Worm (Caenorhabditis elegans) whole organism, L2 larva: ENCODE data around the gene itm-2.

Experiments
- C34F6.9 ChIP-seq: fragments of 150-350 bp; optimal IDR thresholded peaks from 2 replicates; lab custom pipeline; 2014; ENCODE audit warnings: missing biosample characterization, missing genetic modification characterization
- Y55F3AM.14 ChIP-seq: fragments of 200-800 bp; sonication (Bioruptor generic); optimal IDR thresholded peaks from 2 replicates; lab custom pipeline; 2018; ENCODE audit warnings: mild to moderate bottlenecking, missing genetic modification characterization, missing compliant biosample characterization
- ZK546.5 ChIP-seq: sonication (generic microtip); optimal IDR thresholded peaks from 2 replicates; lab custom pipeline; 2017; ENCODE audit warnings: missing biosample characterization, missing genetic modification characterization
- alr-1 ChIP-seq: fragments of 150-350 bp; optimal IDR thresholded peaks from 2 replicates; lab custom pipeline; 2014; ENCODE audit warnings: missing biosample characterization, missing genetic modification characterization
- aly-2 ChIP-seq: fragments of 150-350 bp; optimal IDR thresholded peaks from 2 replicates; lab custom pipeline; 2014; ENCODE audit warnings: missing biosample characterization, missing genetic modification characterization
- ama-1 ChIP-seq: fragments of 150-350 bp; optimal IDR thresholded peaks from 2 replicates; lab custom pipeline; 2018; ENCODE audit warnings: inconsistent platforms
- blmp-1 ChIP-seq: sonication (generic microtip); optimal IDR thresholded peaks from 2 replicates; lab custom pipeline; 2017; ENCODE audit warnings: missing genetic modification characterization, mild to moderate bottlenecking, missing compliant biosample characterization, antibody characterized with exemption, moderate library complexity; ENCODE audit not compliant: insufficient read depth
- crh-2 ChIP-seq: sonication (generic microtip); optimal IDR thresholded peaks from 2 replicates; lab custom pipeline; 2017; ENCODE audit warnings: missing biosample characterization, missing genetic modification characterization
- egl-27 ChIP-seq: sonication (generic microtip); optimal IDR thresholded peaks from 3 replicates; lab custom pipeline; 2017; ENCODE audit warnings: missing biosample characterization, missing genetic modification reagents, missing genetic modification characterization
- elt-3 ChIP-seq: sonication (generic microtip); optimal IDR thresholded peaks from 2 replicates; lab custom pipeline; 2017; ENCODE audit warnings: missing biosample characterization, missing genetic modification characterization
- fos-1 ChIP-seq: fragments of 150-350 bp; optimal IDR thresholded peaks from 2 replicates; lab custom pipeline; 2014; ENCODE audit warnings: missing biosample characterization, missing genetic modification characterization
- gmeb-1 ChIP-seq: fragments of 150-350 bp; optimal IDR thresholded peaks from 2 replicates; lab custom pipeline; 2014; ENCODE audit warnings: missing biosample characterization, missing genetic modification characterization
- lin-11 ChIP-seq: fragments of 150-350 bp; sonication (generic microtip); optimal IDR thresholded peaks from 2 replicates; lab custom pipeline; 2014; ENCODE audit warnings: missing biosample characterization, missing genetic modification characterization, inconsistent platforms, mixed read lengths
- lin-13 ChIP-seq: fragments of 150-350 bp; optimal IDR thresholded peaks from 2 replicates; lab custom pipeline; 2014; ENCODE audit warnings: missing biosample characterization, missing genetic modification reagents, missing genetic modification characterization
- lin-39 ChIP-seq: fragments of 150-350 bp; optimal IDR thresholded peaks from 2 replicates; lab custom pipeline; 2014; ENCODE audit warnings: missing biosample characterization, missing genetic modification reagents, missing genetic modification characterization
- lsy-2 ChIP-seq, 2 experiments: fragments of 150-350 bp in 1 of 2; sonication (generic microtip) in 1 of 2; optimal IDR thresholded peaks; 2 replicates each; lab custom pipeline; 2014 to 2017; ENCODE audit warnings: missing biosample characterization in 2 of 2, missing genetic modification characterization in 2 of 2
- mab-5 ChIP-seq: fragments of 150-350 bp; optimal IDR thresholded peaks from 2 replicates; lab custom pipeline; 2014; ENCODE audit warnings: missing biosample characterization, missing genetic modification characterization
- nhr-12 ChIP-seq: fragments of 150-350 bp; optimal IDR thresholded peaks from 2 replicates; lab custom pipeline; 2014; ENCODE audit warnings: missing biosample characterization, missing genetic modification characterization
- nhr-21 ChIP-seq: fragments of 150-350 bp; optimal IDR thresholded peaks from 2 replicates; lab custom pipeline; 2014; ENCODE audit warnings: missing biosample characterization, missing genetic modification characterization
- nhr-237 ChIP-seq: fragments of 150-350 bp; optimal IDR thresholded peaks from 2 replicates; lab custom pipeline; 2014; ENCODE audit warnings: missing biosample characterization, missing genetic modification characterization
- nhr-6 ChIP-seq: fragments of 150-350 bp; optimal IDR thresholded peaks from 2 replicates; lab custom pipeline; 2014; ENCODE audit warnings: missing biosample characterization, missing genetic modification characterization
- nhr-77 ChIP-seq: fragments of 150-350 bp; optimal IDR thresholded peaks from 2 replicates; lab custom pipeline; 2014; ENCODE audit warnings: missing biosample characterization, missing genetic modification characterization
- peb-1 ChIP-seq: fragments of 150-350 bp; optimal IDR thresholded peaks from 2 replicates; lab custom pipeline; 2014; ENCODE audit warnings: missing biosample characterization, missing genetic modification characterization
- sem-4 ChIP-seq: fragments of 150-350 bp; optimal IDR thresholded peaks from 2 replicates; lab custom pipeline; 2014; ENCODE audit warnings: missing biosample characterization, missing genetic modification reagents, missing genetic modification characterization
- sma-3 ChIP-seq: sonication (generic microtip); optimal IDR thresholded peaks from 2 replicates; lab custom pipeline; 2016; ENCODE audit warnings: missing genetic modification reagents, missing genetic modification characterization, missing compliant biosample characterization
- sma-9 ChIP-seq, 2 experiments: fragments of 150-350 bp in 1 of 2; sonication (generic microtip) in 1 of 2; optimal IDR thresholded peaks; 2 replicates each; lab custom pipeline; 2014 to 2016; ENCODE audit warnings: missing genetic modification characterization in 2 of 2, mild to moderate bottlenecking in 1 of 2, missing biosample characterization in 1 of 2, missing compliant biosample characterization in 1 of 2, missing genetic modification reagents in 1 of 2, moderate library complexity in 1 of 2
- snpc-4 ChIP-seq: fragments of 150-350 bp; optimal IDR thresholded peaks from 2 replicates; lab custom pipeline; 2014; ENCODE audit warnings: missing biosample characterization, missing genetic modification characterization
- unc-39 ChIP-seq: fragments of 150-350 bp; optimal IDR thresholded peaks from 2 replicates; lab custom pipeline; 2014; ENCODE audit warnings: missing biosample characterization, missing genetic modification characterization
- zag-1 ChIP-seq: fragments of 150-350 bp; optimal IDR thresholded peaks from 2 replicates; lab custom pipeline; 2014; ENCODE audit warnings: missing biosample characterization, missing genetic modification characterization
- ztf-1 ChIP-seq: fragments of 200-800 bp; sonication (Bioruptor generic); conservative IDR thresholded peaks from 2 replicates; pipeline ENCODE4 v1.3.6; 2022; ENCODE audit warnings: missing genetic modification characterization, missing compliant biosample characterization
- ztf-4 ChIP-seq: fragments of 150-350 bp; optimal IDR thresholded peaks from 2 replicates; lab custom pipeline; 2014; ENCODE audit warnings: missing biosample characterization, missing genetic modification characterization

The itm-2 gene

DNA sequence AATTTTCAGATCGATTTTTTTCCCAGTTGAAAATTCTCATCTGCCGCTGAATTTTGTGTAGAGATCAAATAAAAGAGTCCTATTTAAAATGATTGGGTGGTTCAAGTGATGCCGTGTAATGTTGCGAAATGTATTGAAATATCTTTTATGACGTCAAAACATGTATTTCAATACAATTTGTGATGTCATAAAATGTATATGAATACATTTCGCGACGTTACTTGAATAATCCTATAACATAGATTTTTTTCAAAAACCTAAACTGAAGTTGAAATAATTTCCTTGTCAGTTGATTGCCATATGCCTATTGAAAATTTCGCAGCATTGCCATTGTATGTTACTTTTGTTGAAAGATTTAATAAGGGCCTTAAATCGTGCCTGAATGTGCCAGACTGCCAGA, 44.6 kb downstream of the itm-2 start, which contains the start of gene F55D1.1:
TSS of gene F55D1.1 (plus strand) at position 301 of the 400 bp plus-strand sequence.
- TF ChIP-seq alr-1 (tag; lab: Kevin White, UChicago) (no peak), lsy-2 (tag; optimal IDR thresholded peaks at IDR 0.05; lab: Kevin White, UChicago) (no peak), peb-1 (tag; lab: Kevin White, UChicago) (no peak), ztf-4 (no peak), ztf-1 (GFP tag; lab: Robert Waterston, UW) (no peak), C34F6.9 (no peak), mab-5 (tag; lab: Kevin White, UChicago) (no peak), nhr-237 (tag; lab: Kevin White, UChicago) (no peak), lin-13 (GFP tag; lab: Kevin White, UChicago) (no peak), lin-11 (tag; lab: Kevin White, UChicago) (no peak), zag-1 (tag; lab: Kevin White, UChicago) (no peak), egl-27 (no peak), Y55F3AM.14 (GFP tag; lab: Kevin White, UChicago) (no peak), ZK546.5 (tag; lab: Kevin White, UChicago) (no peak), lin-39 (tag; lab: Kevin White, UChicago) (no peak), nhr-77 (tag; lab: Kevin White, UChicago) (no peak), blmp-1 (tag; lab: Kevin White, UChicago) (no peak), sma-3 (GFP tag; lab: Kevin White, UChicago) (no peak), ama-1 (no peak)

DNA sequence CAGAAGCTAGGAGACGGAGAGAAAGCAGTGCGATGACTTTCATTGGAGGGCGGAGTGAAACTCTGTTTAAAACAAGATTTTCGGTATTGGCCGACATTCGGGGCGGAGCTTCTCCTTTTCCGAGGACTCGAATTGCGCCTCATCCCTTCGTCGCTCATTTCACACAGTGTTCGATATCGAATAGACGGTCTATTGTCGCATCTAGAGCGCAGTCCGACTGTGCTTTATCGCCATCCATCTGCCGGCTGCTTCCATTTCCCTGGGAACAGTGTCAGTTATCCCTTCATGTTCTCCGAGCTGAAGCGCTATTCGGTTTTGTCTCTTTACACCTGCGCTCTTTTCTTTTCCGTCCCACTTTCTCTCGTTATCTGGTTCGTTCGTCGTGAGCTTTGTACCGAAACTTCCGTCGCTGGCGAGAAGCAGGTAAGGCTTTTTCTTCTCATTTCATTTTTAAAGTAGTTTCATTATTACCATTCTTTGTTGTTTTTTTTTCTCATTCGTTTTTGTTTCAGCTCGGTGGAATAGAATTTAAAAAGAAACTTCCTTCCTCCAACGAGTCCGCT, 47.9 kb downstream of the itm-2 start, which contains the start of the genes bus-8A and bus-8B:
TSS of gene bus-8A (plus strand) at position 96 of the 563 bp plus-strand sequence.
TSS of gene bus-8B (plus strand) at position 513 of the 563 bp plus-strand sequence.
- TF ChIP-seq crh-2 (tag; lab: Kevin White, UChicago) (no peak), nhr-6 (tag; lab: Kevin White, UChicago) (no peak), C34F6.9 (no peak), blmp-1 (tag; lab: Kevin White, UChicago) (no peak), nhr-237 (tag; lab: Kevin White, UChicago) (no peak), sma-9 (GFP tag; optimal IDR thresholded peaks at IDR 0.05; lab: Kevin White, UChicago) (no peak), sma-9 (tag; optimal IDR thresholded peaks at IDR 0.05; lab: Kevin White, UChicago) (no peak), gmeb-1 (tag; lab: Kevin White, UChicago) (no peak), nhr-21 (tag; lab: Kevin White, UChicago) (no peak), nhr-77 (tag; lab: Kevin White, UChicago) (no peak), unc-39 (tag; lab: Kevin White, UChicago) (no peak), zag-1 (tag; lab: Kevin White, UChicago) (no peak), snpc-4 (tag; lab: Kevin White, UChicago) (no peak), alr-1 (tag; lab: Kevin White, UChicago) (no peak), sem-4 (tag; lab: Kevin White, UChicago) (no peak), aly-2 (tag; lab: Kevin White, UChicago) (no peak), lin-11 (tag; lab: Kevin White, UChicago) (no peak), elt-3 (tag; lab: Kevin White, UChicago) (no peak), nhr-12 (tag; lab: Kevin White, UChicago) (no peak), fos-1 (no peak)
